Worm (Caenorhabditis elegans): ENCODE measurements around the gene ZK970.8.
A peak's percentile ranks its signal among the peaks of the same experiment; 100 is the strongest.

ZK970.8 gene

DNA sequence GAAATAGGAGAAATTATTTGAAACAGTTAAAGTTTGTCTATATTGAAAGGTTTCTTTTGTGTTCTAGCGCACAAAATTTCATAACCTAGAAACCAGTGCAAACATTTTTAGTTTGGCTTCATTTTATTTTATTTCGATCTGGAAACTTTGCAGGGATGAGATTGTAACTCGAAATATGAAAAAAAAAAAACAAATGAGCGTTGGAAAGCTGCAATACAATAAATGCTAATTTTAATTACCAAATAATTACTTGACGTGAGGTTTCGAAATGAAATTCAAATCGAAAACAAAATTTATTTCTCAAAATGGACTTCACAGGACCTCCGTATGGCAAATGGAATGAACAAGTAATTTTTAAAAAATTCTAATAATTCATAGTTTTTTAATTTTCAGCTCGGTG, 7.6 kb downstream of the ZK970.8 start, which contains the start of gene M02G9.4:
Gene M02G9.4, plus strand, starts transcription at position 301 of the 400 bp plus-strand sequence.
- TF ChIP-seq attf-5 (GFP tag; optimal IDR thresholded peaks at IDR 0.05) (no peak), nfya-1 (tag; optimal IDR thresholded peaks at IDR 0.05; ENCODE audit: borderline replicate concordance, insufficient read depth) (no peak), nhr-80 (tag; optimal IDR thresholded peaks at IDR 0.05) (no peak), K12H6.12 (tag; optimal IDR thresholded peaks at IDR 0.05) (no peak), chd-7 (tag; optimal IDR thresholded peaks at IDR 0.05) (no peak), hsf-1 (GFP tag; IDR thresholded peaks at IDR 0.05) (no peak), ceh-27 (GFP tag; optimal IDR thresholded peaks at IDR 0.05) (no peak), lin-54 (GFP tag; optimal IDR thresholded peaks at IDR 0.05) (no peak), nhr-90 (tag; optimal IDR thresholded peaks at IDR 0.05) (no peak)

DNA sequence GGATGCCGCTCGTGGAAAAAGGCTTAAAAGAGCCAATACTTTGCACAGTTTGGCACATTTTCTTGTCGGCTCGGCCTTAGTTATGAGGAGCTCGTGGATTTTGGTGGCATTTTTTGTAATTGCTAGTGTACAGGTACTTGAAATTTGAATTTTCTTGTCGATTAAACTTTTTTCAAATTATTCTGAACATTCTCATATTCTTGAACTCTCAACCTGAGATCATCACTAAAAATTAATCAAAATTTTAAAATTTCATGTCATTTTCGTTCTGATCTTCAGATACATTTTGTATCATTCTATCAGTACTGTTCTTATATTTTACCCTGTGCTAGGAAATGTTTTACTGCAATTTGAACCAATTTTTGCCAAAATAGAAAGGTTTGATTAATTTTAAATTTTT, 12.0 kb downstream of the ZK970.8 start, which contains the start of gene idpp-4:
Gene idpp-4, plus strand, starts transcription at position 51 of the 400 bp plus-strand sequence.
- TF ChIP-seq snpc-3.4 (tag; optimal IDR thresholded peaks at IDR 0.05) (no peak), nhr-80 (tag; optimal IDR thresholded peaks at IDR 0.05) (no peak), dpff-1 (tag; optimal IDR thresholded peaks at IDR 0.05) (no peak), nfya-2 (GFP tag; IDR thresholded peaks at IDR 0.05) (no peak), C06A6.2 (GFP tag; conservative IDR thresholded peaks at IDR 0.05) (no peak), lag-1 (GFP tag; IDR thresholded peaks at IDR 0.05) (no peak)

DNA sequence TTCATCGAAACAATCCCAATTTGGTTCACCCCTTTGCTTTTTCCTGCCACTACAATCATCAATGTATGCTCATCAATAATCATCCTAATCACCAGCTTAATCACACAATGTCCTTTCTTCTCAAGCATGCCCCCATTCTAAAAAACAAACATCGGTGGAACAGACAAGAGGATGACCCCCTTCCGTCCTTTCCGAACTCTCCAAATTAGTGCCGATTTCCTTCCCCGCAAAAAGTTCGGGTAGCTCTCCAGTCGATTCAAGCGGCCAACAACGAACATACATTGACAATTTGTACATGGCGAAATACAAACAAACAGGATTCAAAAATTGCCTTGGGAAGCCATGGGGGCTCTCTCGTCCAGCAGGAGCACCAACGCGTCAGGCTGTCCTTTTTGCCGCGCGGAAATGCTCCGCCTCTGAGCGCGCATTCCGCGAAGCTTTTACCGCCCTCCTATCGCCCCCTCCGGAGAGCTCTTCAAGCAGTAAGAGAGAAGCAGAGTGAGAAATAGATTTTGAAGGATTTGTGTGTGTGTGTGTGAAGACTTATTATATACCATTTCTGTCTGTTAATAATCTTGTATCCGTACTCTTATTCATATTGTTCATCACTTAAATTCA, 16.3 kb downstream of the ZK970.8 start, which contains the start of gene appg-1:
Gene appg-1, plus strand, starts transcription at position 427 of the 618 bp plus-strand sequence.
- TF ChIP-seq egrh-3 (GFP tag; IDR thresholded peaks at IDR 0.05) (peak; percentile 76; the same call in 1 of the 2 replicates), ceh-40 (GFP tag; IDR thresholded peaks at IDR 0.05) (no peak), zfh-2 (GFP tag; conservative IDR thresholded peaks at IDR 0.05) (peak; percentile 87)

DNA sequence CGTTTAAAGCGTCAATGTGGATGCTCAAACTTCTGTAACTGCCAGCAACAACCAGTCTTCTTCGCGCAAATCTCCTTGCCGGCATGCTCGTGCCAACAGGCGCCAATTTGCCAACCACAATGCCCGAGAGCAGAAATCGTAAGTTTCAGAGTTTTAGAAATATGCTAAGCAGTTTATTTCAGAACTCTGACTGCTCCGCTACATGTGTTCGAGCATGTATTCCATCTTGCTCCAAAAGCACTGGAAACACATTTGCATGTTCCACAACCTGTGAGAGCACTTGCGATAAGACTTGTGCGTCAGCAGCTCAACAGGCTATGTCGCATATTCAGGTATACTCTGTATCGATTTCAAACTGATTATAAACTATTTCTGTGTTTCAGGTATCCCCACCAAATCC, 20.3 kb downstream of the ZK970.8 start:
- TF ChIP-seq K12H6.12 (tag; optimal IDR thresholded peaks at IDR 0.05) = no peak
- no peak for TF ChIP-seq ztf-3 (GFP tag; optimal IDR thresholded peaks at IDR 0.05)
- no peak for TF ChIP-seq hsf-1 (GFP tag; IDR thresholded peaks at IDR 0.05)
- no peak for TF ChIP-seq gei-17 (GFP tag; optimal IDR thresholded peaks at IDR 0.05)
- TF ChIP-seq repo-1 (tag; optimal IDR thresholded peaks at IDR 0.05) = no peak
- TF ChIP-seq C17E4.6 (GFP tag; IDR thresholded peaks at IDR 0.05) = no peak
- no peak for TF ChIP-seq zim-3 (tag; optimal IDR thresholded peaks at IDR 0.05)
- TF ChIP-seq mcd-1 (GFP tag; IDR thresholded peaks at IDR 0.05) = no peak
- no peak for TF ChIP-seq tbx-9 (tag; optimal IDR thresholded peaks at IDR 0.05; ENCODE audit: borderline replicate concordance)
- no peak for TF ChIP-seq die-1 (tag; optimal IDR thresholded peaks at IDR 0.05)
- TF ChIP-seq bed-2 (GFP tag; IDR thresholded peaks at IDR 0.05) = no peak
- TF ChIP-seq Y53F4B.3 (GFP tag; IDR thresholded peaks at IDR 0.05) = no peak
- no peak for TF ChIP-seq C06A6.2 (GFP tag; conservative IDR thresholded peaks at IDR 0.05)
- no peak for TF ChIP-seq ztf-25 (GFP tag; IDR thresholded peaks at IDR 0.05)
- no peak for TF ChIP-seq attf-5 (GFP tag; optimal IDR thresholded peaks at IDR 0.05)
- no peak for TF ChIP-seq Y95B8A.8 (GFP tag; IDR thresholded peaks at IDR 0.05)

DNA sequence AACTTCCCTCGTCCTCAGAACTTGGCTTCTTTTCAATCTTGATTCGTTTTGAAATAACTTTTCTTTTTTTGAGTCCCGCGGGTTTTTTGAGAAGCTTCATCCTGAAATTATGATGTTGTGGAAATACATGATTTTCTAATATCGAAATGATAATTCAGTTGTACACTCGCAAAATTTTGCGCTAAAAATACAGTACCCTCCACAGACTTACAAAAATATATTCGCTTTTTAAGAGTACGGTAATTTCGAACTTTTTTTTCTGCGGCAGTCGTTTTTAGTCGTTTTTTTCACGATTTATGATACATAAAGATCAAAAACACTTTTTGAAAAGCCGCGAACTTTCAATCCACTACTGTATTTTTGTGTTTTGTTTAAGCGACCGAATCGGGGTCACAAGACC, 35.6 kb downstream of the ZK970.8 start, which contains the start of gene pro-2:
Gene pro-2, minus strand, starts transcription at position 101 of the 400 bp plus-strand sequence.
- TF ChIP-seq B0336.3 (GFP tag; IDR thresholded peaks at IDR 0.05) (no peak), nhr-179 (tag; optimal IDR thresholded peaks at IDR 0.05) (no peak), aptf-2 (GFP tag; conservative IDR thresholded peaks at IDR 0.05) (no peak), F49E8.2 (tag; optimal IDR thresholded peaks at IDR 0.05; ENCODE audit: insufficient read depth) (no peak), ztf-18 (tag; optimal IDR thresholded peaks at IDR 0.05) (no peak), ceh-91 (GFP tag; IDR thresholded peaks at IDR 0.05) (no peak), ets-4 (GFP tag; optimal IDR thresholded peaks at IDR 0.05) (no peak), ceh-79 (tag; optimal IDR thresholded peaks at IDR 0.05) (no peak), ZK185.1 (tag; optimal IDR thresholded peaks at IDR 0.05; ENCODE audit: poor library complexity, severe bottlenecking) (no peak), ztf-3 (GFP tag; optimal IDR thresholded peaks at IDR 0.05) (no peak), F10E7.11 (tag; optimal IDR thresholded peaks at IDR 0.05) (no peak), ztf-25 (GFP tag; IDR thresholded peaks at IDR 0.05) (no peak), nfya-2 (GFP tag; IDR thresholded peaks at IDR 0.05) (no peak), lsy-27 (tag; optimal IDR thresholded peaks at IDR 0.05; ENCODE audit: borderline replicate concordance, insufficient read depth) (no peak), fkh-3 (tag; optimal IDR thresholded peaks at IDR 0.05) (no peak), lin-40 (tag; optimal IDR thresholded peaks at IDR 0.05) (no peak)
